Worm (Caenorhabditis elegans) whole organism, L2 larva: ENCODE measurements around the gene F41G3.5.

Source experiments
- C34F6.9 ChIP-seq: fragments of 150-350 bp; optimal IDR thresholded peaks from 2 replicates; lab custom pipeline; 2014; ENCODE audit warnings: missing biosample characterization, missing genetic modification characterization
- F13H6.1 ChIP-seq: sonication (generic microtip); optimal IDR thresholded peaks from 2 replicates; lab custom pipeline; 2016; ENCODE audit warnings: missing genetic modification characterization, missing compliant biosample characterization
- R02D3.7 ChIP-seq: fragments of 150-350 bp; optimal IDR thresholded peaks from 2 replicates; lab custom pipeline; 2014; ENCODE audit warnings: missing biosample characterization, missing genetic modification characterization
- Y55F3AM.14 ChIP-seq: fragments of 200-800 bp; sonication (Bioruptor generic); optimal IDR thresholded peaks from 2 replicates; lab custom pipeline; 2018; ENCODE audit warnings: mild to moderate bottlenecking, missing genetic modification characterization, missing compliant biosample characterization
- ZK546.5 ChIP-seq: sonication (generic microtip); optimal IDR thresholded peaks from 2 replicates; lab custom pipeline; 2017; ENCODE audit warnings: missing biosample characterization, missing genetic modification characterization
- aly-2 ChIP-seq: fragments of 150-350 bp; optimal IDR thresholded peaks from 2 replicates; lab custom pipeline; 2014; ENCODE audit warnings: missing biosample characterization, missing genetic modification characterization
- ceh-16 ChIP-seq: fragments of 150-350 bp; optimal IDR thresholded peaks from 2 replicates; lab custom pipeline; 2014; ENCODE audit warnings: missing biosample characterization, missing genetic modification characterization
- crh-2 ChIP-seq: sonication (generic microtip); optimal IDR thresholded peaks from 2 replicates; lab custom pipeline; 2017; ENCODE audit warnings: missing biosample characterization, missing genetic modification characterization
- dmd-4 ChIP-seq: sonication (generic microtip); optimal IDR thresholded peaks from 2 replicates; lab custom pipeline; 2017; ENCODE audit warnings: missing biosample characterization, missing genetic modification characterization
- egl-27 ChIP-seq: sonication (generic microtip); optimal IDR thresholded peaks from 3 replicates; lab custom pipeline; 2017; ENCODE audit warnings: missing biosample characterization, missing genetic modification reagents, missing genetic modification characterization
- elt-1 ChIP-seq: fragments of 150-350 bp; optimal IDR thresholded peaks from 2 replicates; lab custom pipeline; 2014; ENCODE audit warnings: missing biosample characterization, missing genetic modification characterization
- fos-1 ChIP-seq: fragments of 150-350 bp; optimal IDR thresholded peaks from 2 replicates; lab custom pipeline; 2014; ENCODE audit warnings: missing biosample characterization, missing genetic modification characterization
- lin-11 ChIP-seq: fragments of 150-350 bp; sonication (generic microtip); optimal IDR thresholded peaks from 2 replicates; lab custom pipeline; 2014; ENCODE audit warnings: missing biosample characterization, missing genetic modification characterization, inconsistent platforms, mixed read lengths
- lin-39 ChIP-seq: fragments of 150-350 bp; optimal IDR thresholded peaks from 2 replicates; lab custom pipeline; 2014; ENCODE audit warnings: missing biosample characterization, missing genetic modification reagents, missing genetic modification characterization
- lsy-2 ChIP-seq, 2 experiments: fragments of 150-350 bp in 1 of 2; sonication (generic microtip) in 1 of 2; optimal IDR thresholded peaks; 2 replicates each; lab custom pipeline; 2014 to 2017; ENCODE audit warnings: missing biosample characterization in 2 of 2, missing genetic modification characterization in 2 of 2
- mab-5 ChIP-seq: fragments of 150-350 bp; optimal IDR thresholded peaks from 2 replicates; lab custom pipeline; 2014; ENCODE audit warnings: missing biosample characterization, missing genetic modification characterization
- mdl-1 ChIP-seq, 2 experiments: fragments of 150-350 bp in 1 of 2; sonication (generic microtip) in 1 of 2; optimal IDR thresholded peaks; 2 replicates each; lab custom pipeline; 2017; ENCODE audit warnings: missing biosample characterization in 2 of 2, missing genetic modification characterization in 2 of 2
- nhr-11 ChIP-seq: fragments of 150-350 bp; optimal IDR thresholded peaks from 2 replicates; lab custom pipeline; 2014; ENCODE audit warnings: missing biosample characterization, missing genetic modification characterization
- nhr-129 ChIP-seq: fragments of 150-350 bp; optimal IDR thresholded peaks from 2 replicates; lab custom pipeline; 2014; ENCODE audit warnings: missing biosample characterization, missing genetic modification characterization
- nhr-21 ChIP-seq: fragments of 150-350 bp; optimal IDR thresholded peaks from 2 replicates; lab custom pipeline; 2014; ENCODE audit warnings: missing biosample characterization, missing genetic modification characterization
- nhr-23 ChIP-seq: fragments of 150-350 bp; optimal IDR thresholded peaks from 2 replicates; lab custom pipeline; 2014; ENCODE audit warnings: missing biosample characterization, missing genetic modification reagents, missing genetic modification characterization
- nhr-237 ChIP-seq: fragments of 150-350 bp; optimal IDR thresholded peaks from 2 replicates; lab custom pipeline; 2014; ENCODE audit warnings: missing biosample characterization, missing genetic modification characterization
- nhr-25 ChIP-seq: fragments of 150-350 bp; sonication (generic microtip); optimal IDR thresholded peaks from 3 replicates; lab custom pipeline; 2014; ENCODE audit warnings: missing biosample characterization, missing genetic modification characterization
- peb-1 ChIP-seq: fragments of 150-350 bp; optimal IDR thresholded peaks from 2 replicates; lab custom pipeline; 2014; ENCODE audit warnings: missing biosample characterization, missing genetic modification characterization
- skn-1 ChIP-seq: sonication (generic microtip); optimal IDR thresholded peaks from 2 replicates; lab custom pipeline; 2017; ENCODE audit warnings: missing biosample characterization, missing genetic modification characterization
- sma-9 ChIP-seq, 2 experiments: fragments of 150-350 bp in 1 of 2; sonication (generic microtip) in 1 of 2; optimal IDR thresholded peaks; 2 replicates each; lab custom pipeline; 2014 to 2016; ENCODE audit warnings: missing genetic modification characterization in 2 of 2, mild to moderate bottlenecking in 1 of 2, missing biosample characterization in 1 of 2, missing compliant biosample characterization in 1 of 2, missing genetic modification reagents in 1 of 2, moderate library complexity in 1 of 2
- snpc-4 ChIP-seq: fragments of 150-350 bp; optimal IDR thresholded peaks from 2 replicates; lab custom pipeline; 2014; ENCODE audit warnings: missing biosample characterization, missing genetic modification characterization
- unc-39 ChIP-seq: fragments of 150-350 bp; optimal IDR thresholded peaks from 2 replicates; lab custom pipeline; 2014; ENCODE audit warnings: missing biosample characterization, missing genetic modification characterization
- unc-55 ChIP-seq: fragments of 150-350 bp; sonication (generic microtip); optimal IDR thresholded peaks from 3 replicates; lab custom pipeline; 2014; ENCODE audit warnings: missing biosample characterization, missing genetic modification reagents, missing genetic modification characterization
- unc-62 ChIP-seq: fragments of 150-350 bp; optimal IDR thresholded peaks from 2 replicates; lab custom pipeline; 2014; ENCODE audit warnings: missing biosample characterization, missing genetic modification reagents, missing genetic modification characterization
- ztf-1 ChIP-seq: fragments of 200-800 bp; sonication (Bioruptor generic); conservative IDR thresholded peaks from 2 replicates; pipeline ENCODE4 v1.3.6; 2022; ENCODE audit warnings: missing genetic modification characterization, missing compliant biosample characterization

Gene F41G3.5

DNA sequence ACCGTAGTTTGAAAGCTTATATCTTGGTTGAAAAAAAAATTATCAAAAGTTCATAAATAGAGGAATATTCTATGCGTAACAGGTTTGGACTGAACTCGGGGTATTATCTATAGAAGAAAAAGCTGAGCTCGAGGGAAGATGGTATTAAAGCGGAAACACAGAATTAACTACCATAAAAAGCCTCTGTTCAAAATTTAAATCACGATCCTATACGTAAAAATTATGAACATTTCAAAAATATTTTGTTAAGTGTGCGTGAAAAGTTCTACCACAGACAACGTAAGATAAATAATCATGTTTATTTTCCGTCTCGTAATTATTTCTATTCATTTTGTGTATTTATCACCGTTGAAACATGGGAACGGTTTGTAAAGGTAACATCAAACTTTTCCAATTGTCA lies at the start of gene F41G3.5:
Gene F41G3.5, plus strand, starts transcription at position 301 of the 400 bp plus-strand sequence.
- no peak for TF ChIP-seq lin-11 (tag; lab: Kevin White, UChicago)
- TF ChIP-seq mdl-1 (tag; optimal IDR thresholded peaks at IDR 0.05; lab: Kevin White, UChicago): no peak
- TF ChIP-seq ceh-16: no peak
- no peak for TF ChIP-seq nhr-21
- TF ChIP-seq egl-27 (tag; lab: Kevin White, UChicago): no peak
- no peak for TF ChIP-seq ZK546.5 (tag; lab: Kevin White, UChicago)
- TF ChIP-seq nhr-11 (tag; lab: Kevin White, UChicago): no peak
- no peak for TF ChIP-seq F13H6.1 (tag; lab: Kevin White, UChicago)

DNA sequence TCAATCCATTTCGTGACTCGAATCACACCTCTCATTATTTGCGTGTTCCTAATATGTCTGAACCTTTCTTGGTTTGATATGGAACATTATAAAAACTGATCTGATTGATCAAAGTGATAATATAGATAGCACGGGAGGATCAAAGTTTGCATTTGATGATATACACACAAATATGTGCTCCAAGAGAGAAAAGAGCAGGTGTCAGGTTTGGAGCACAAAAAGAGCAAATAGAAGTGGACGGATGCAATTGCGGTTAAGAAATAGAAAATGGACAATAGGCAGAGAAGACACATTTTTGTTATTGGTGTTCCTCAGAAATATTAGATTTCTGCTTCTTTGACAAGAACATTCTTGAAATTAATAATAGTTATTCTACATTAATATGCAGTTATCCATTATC lies 47.7 kb upstream of the F41G3.5 start, which contains the start of gene C18H9.1:
Gene C18H9.1, plus strand, starts transcription at position 301 of the 400 bp plus-strand sequence.
- TF ChIP-seq snpc-4 (tag; lab: Kevin White, UChicago) (no peak), peb-1 (tag; lab: Kevin White, UChicago) (no peak), unc-39 (tag; lab: Kevin White, UChicago) (no peak), ZK546.5 (tag; lab: Kevin White, UChicago) (no peak), sma-9 (GFP tag; optimal IDR thresholded peaks at IDR 0.05; lab: Kevin White, UChicago) (no peak), sma-9 (tag; optimal IDR thresholded peaks at IDR 0.05; lab: Kevin White, UChicago) (no peak), skn-1 (tag; lab: Kevin White, UChicago) (no peak), fos-1 (tag; lab: Kevin White, UChicago) (no peak), nhr-21 (no peak), mab-5 (tag; lab: Kevin White, UChicago) (no peak), nhr-11 (tag; lab: Kevin White, UChicago) (no peak), nhr-23 (no peak), lin-11 (tag; lab: Kevin White, UChicago) (no peak), unc-62 (GFP tag; lab: Kevin White, UChicago) (no peak), Y55F3AM.14 (GFP tag; lab: Kevin White, UChicago) (no peak), aly-2 (tag; lab: Kevin White, UChicago) (no peak), ztf-1 (no peak), nhr-129 (tag; lab: Kevin White, UChicago) (no peak), dmd-4 (no peak), egl-27 (tag; lab: Kevin White, UChicago) (no peak), lin-39 (tag; lab: Kevin White, UChicago) (no peak)

DNA sequence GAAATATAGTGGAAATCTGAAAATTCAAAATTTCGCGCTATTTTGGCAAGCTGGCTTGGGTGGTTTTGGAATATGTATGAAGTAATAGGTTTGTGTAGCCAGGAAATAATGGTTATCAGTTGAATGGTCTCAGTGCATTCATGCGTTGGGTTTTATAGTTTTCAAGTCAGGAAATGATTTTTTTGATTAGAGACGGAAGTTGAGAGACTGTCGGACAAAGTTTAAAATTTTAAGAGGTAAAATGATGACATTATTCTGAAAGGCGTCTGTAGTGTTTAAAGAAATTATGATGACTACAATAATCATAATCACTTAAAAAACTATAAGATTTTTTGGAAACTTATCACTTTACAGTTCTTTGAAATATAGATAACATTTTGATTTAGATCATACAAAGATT lies 45.0 kb upstream of the F41G3.5 start, which contains the start of gene C18H9.6:
Gene C18H9.6, minus strand, starts transcription at position 129 of the 400 bp plus-strand sequence.
- TF ChIP-seq sma-9 (GFP tag; optimal IDR thresholded peaks at IDR 0.05; lab: Kevin White, UChicago) (peak; percentile 69), sma-9 (tag; optimal IDR thresholded peaks at IDR 0.05; lab: Kevin White, UChicago) (no peak), R02D3.7 (tag; lab: Kevin White, UChicago) (no peak), nhr-129 (tag; lab: Kevin White, UChicago) (no peak), skn-1 (tag; lab: Kevin White, UChicago) (peak; percentile 4), unc-62 (GFP tag; lab: Kevin White, UChicago) (no peak), nhr-25 (tag; lab: Kevin White, UChicago) (no peak), fos-1 (tag; lab: Kevin White, UChicago) (peak; percentile 85), crh-2 (tag; lab: Kevin White, UChicago) (peak; percentile 14)

DNA sequence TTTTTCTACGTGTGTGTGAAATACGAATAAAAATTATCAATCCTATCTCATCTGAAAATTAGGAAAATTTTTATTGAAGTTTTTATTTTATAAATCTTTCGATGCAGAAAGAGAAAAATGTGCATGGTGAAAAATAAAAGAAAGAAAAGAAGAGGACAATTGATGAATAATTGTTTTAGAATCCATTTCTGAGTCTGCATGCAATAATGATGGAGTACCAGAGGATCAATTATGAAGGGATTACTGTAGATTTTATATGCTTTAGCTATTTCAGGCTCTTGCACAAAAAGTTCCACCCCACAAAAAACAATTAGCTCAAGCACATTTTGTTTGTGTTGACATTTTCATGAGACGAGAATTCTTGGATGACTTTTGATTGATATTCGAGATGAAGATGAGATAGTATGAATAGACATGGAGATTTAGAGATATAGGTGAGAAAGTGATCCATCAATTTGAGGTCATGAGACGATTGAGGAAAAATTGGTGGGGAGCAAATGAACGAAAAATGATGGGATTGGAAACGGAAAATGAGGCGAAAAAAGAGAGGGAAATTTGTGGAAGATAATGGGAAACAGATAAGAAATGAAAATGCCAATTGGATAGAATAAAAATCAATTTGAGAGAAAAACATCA lies 40.8 kb upstream of the F41G3.5 start, which contains the start of gene rpy-1:
Gene rpy-1, minus strand, starts transcription at position 51 of the 636 bp plus-strand sequence.
- TF ChIP-seq nhr-237: no peak
- no peak for TF ChIP-seq elt-1
- TF ChIP-seq unc-55 (GFP tag; lab: Kevin White, UChicago): peak; percentile 79
- peak; percentile 42 for TF ChIP-seq F13H6.1 (tag; lab: Kevin White, UChicago)
- TF ChIP-seq mab-5 (tag; lab: Kevin White, UChicago): peak; percentile 59
- peak; percentile 66 for TF ChIP-seq nhr-129 (tag; lab: Kevin White, UChicago)
- TF ChIP-seq lin-11 (tag; lab: Kevin White, UChicago): no peak
- TF ChIP-seq C34F6.9 (tag; lab: Kevin White, UChicago): peak; percentile 36
- TF ChIP-seq lsy-2 (tag; optimal IDR thresholded peaks at IDR 0.05; lab: Kevin White, UChicago): peak in 1 of 2 experiments; percentile 42
- TF ChIP-seq Y55F3AM.14 (GFP tag; lab: Kevin White, UChicago): no peak
